Fruit fly (Drosophila melanogaster): Measurements from ENCODE around the gene drpr.
A peak's percentile ranks its signal among the peaks of the same experiment; 100 is the strongest.

DNA sequence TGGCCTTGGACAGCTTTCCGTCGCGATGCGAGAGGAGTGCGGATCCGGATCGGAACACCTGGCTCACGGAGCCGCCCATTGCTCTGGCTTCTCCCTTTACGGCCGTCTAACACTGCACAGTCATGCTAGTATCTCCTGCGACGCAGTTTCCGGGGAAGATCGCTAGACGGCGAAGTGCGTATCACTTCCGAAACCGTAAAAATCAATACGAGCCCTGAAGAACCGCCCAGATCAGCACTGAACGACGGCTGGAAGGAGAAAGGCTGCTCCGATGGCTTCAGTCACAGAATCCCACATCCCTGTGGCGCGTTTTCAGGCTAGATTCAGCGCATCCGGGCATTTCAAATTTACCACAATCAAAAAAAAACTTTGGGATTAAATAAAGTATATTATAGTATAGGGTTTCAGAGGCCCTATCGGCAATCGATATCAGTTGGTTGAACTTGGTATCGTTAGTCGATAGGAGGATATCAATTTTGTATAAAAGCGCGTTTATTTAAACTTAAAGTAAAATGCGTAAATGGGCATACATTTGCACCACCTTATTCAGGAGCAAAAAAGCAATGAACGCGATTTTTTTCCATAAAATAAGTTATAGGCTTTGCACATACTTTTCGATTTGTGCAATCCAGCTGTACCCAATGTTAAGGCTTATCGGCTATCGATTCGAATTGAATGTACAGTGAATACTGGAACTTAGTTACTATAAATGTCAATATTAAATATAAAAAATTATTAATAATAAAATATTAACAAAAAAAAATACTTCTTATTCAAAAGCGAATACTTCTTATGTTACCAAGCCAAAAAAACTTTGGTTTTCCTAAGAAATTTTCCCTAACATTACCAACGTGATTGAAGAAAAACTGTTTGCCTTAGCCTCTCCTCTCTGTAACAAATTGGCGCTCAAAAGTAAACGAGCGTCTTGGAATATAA, 44.1 kb upstream of the drpr start, which contains the start of the genes CG13933 and PolD2:
- TF ChIP-seq Gug (GFP tag; IDR thresholded peaks at IDR 0.05) (peak; percentile 84), Lpt (GFP tag; optimal IDR thresholded peaks at IDR 0.05) (peak; percentile 96), Hr39 (GFP tag; optimal IDR thresholded peaks at IDR 0.05) (peak; percentile 93)
